Worm (Caenorhabditis elegans) whole organism, L4 larva: ENCODE measurements around the gene gly-12.
A peak's percentile ranks its signal among the peaks of the same experiment; 100 is the strongest.

Experiments
- F26F4.8 ChIP-seq: fragments of 200-800 bp; sonication (Bioruptor generic); conservative IDR thresholded peaks from 2 replicates; pipeline ENCODE4 v1.3.6; 2022; ENCODE audit warnings: missing genetic modification characterization, missing compliant biosample characterization
- R02D3.7 ChIP-seq: fragments of 150-350 bp; sonication (generic microtip); optimal IDR thresholded peaks from 3 replicates; lab custom pipeline; 2014; ENCODE audit warnings: missing biosample characterization, missing genetic modification characterization
- T20F7.1 ChIP-seq: fragments of 200-800 bp; sonication (Bioruptor generic); optimal IDR thresholded peaks from 2 replicates; lab custom pipeline; 2018; ENCODE audit warnings: mild to moderate bottlenecking, missing genetic modification characterization, missing compliant biosample characterization
- Y105C5A.15 ChIP-seq: fragments of 200-800 bp; sonication (Bioruptor generic); IDR thresholded peaks from 2 replicates; pipeline ENCODE4 v1.3.6; 2022; ENCODE audit warnings: missing genetic modification characterization, missing compliant biosample characterization
- Y48G9A.11 ChIP-seq: fragments of 200-800 bp; sonication (Bioruptor generic); IDR thresholded peaks from 2 replicates; pipeline ENCODE4 v1.3.6; 2022; ENCODE audit warnings: missing genetic modification reagents, missing genetic modification characterization, missing compliant biosample characterization
- Y5F2A.4 ChIP-seq: fragments of 200-800 bp; sonication (Bioruptor generic); optimal IDR thresholded peaks from 2 replicates; lab custom pipeline; 2018; ENCODE audit warnings: mild to moderate bottlenecking, missing genetic modification characterization, missing compliant biosample characterization
- aha-1 ChIP-seq: fragments of 150-350 bp; peaks from one replicate; lab custom pipeline; 2014; ENCODE audit warnings: missing biosample characterization, missing genetic modification characterization
- ceh-20 ChIP-seq: fragments of 200-800 bp; sonication (Bioruptor generic); IDR thresholded peaks from 2 replicates; pipeline ENCODE4 v1.3.6; 2022; ENCODE audit warnings: missing genetic modification reagents, missing genetic modification characterization, missing compliant biosample characterization
- ctbp-1 ChIP-seq: fragments of 200-800 bp; sonication (Bioruptor generic); IDR thresholded peaks from 2 replicates; pipeline ENCODE4 v1.3.6; 2022; ENCODE audit warnings: missing genetic modification reagents, missing genetic modification characterization, missing compliant biosample characterization
- daf-16 ChIP-seq, 3 experiments: sonication (generic microtip); optimal IDR thresholded peaks; 2 replicates each; lab custom pipeline; 2016 to 2017; ENCODE audit warnings: missing genetic modification characterization in 3 of 3, missing genetic modification reagents in 3 of 3, mild to moderate bottlenecking in 2 of 3, missing compliant biosample characterization in 2 of 3, missing biosample characterization in 1 of 3, moderate library complexity in 1 of 3
- dmd-6 ChIP-seq: fragments of 200-800 bp; sonication (Bioruptor generic); IDR thresholded peaks from 2 replicates; pipeline ENCODE4 v1.3.6; 2022; ENCODE audit warnings: missing genetic modification reagents, missing genetic modification characterization, missing compliant biosample characterization
- dve-1 ChIP-seq: sonication (generic microtip); optimal IDR thresholded peaks from 2 replicates; lab custom pipeline; 2017; ENCODE audit warnings: antibody characterized with exemption, mild to moderate bottlenecking, missing genetic modification characterization, missing compliant biosample characterization; ENCODE audit not compliant: insufficient read depth
- hif-1 ChIP-seq, 2 experiments: sonication (generic microtip); optimal IDR thresholded peaks; 2 replicates each; lab custom pipeline; 2016 to 2017; ENCODE audit warnings: missing compliant biosample characterization in 2 of 2, missing genetic modification characterization in 2 of 2, missing genetic modification reagents in 2 of 2, missing genotype in 2 of 2, mild to moderate bottlenecking in 1 of 2
- hlh-11 ChIP-seq: fragments of 200-800 bp; sonication (Bioruptor generic); optimal IDR thresholded peaks from 2 replicates; lab custom pipeline; 2018; ENCODE audit warnings: mild to moderate bottlenecking, missing genetic modification characterization, missing compliant biosample characterization
- hlh-30 ChIP-seq: sonication (generic microtip); optimal IDR thresholded peaks from 2 replicates; lab custom pipeline; 2017; ENCODE audit warnings: antibody characterized with exemption, mild to moderate bottlenecking, missing genetic modification characterization, missing compliant biosample characterization; ENCODE audit not compliant: insufficient read depth
- lin-39 ChIP-seq: fragments of 150-350 bp; optimal IDR thresholded peaks from 2 replicates; lab custom pipeline; 2014; ENCODE audit warnings: missing biosample characterization, missing genetic modification reagents, missing genetic modification characterization
- madf-9 ChIP-seq: fragments of 200-800 bp; sonication (Bioruptor generic); conservative IDR thresholded peaks from 2 replicates; pipeline ENCODE4 v1.3.6; 2022; ENCODE audit warnings: missing genetic modification reagents, missing genetic modification characterization, missing compliant biosample characterization
- mes-2 ChIP-seq: sonication (generic microtip); optimal IDR thresholded peaks from 2 replicates; lab custom pipeline; 2016; ENCODE audit warnings: missing genotype, mild to moderate bottlenecking, missing genetic modification characterization, missing compliant biosample characterization; ENCODE audit not compliant: poor library complexity, severe bottlenecking
- nhr-11 ChIP-seq: fragments of 150-350 bp; optimal IDR thresholded peaks from 2 replicates; lab custom pipeline; 2014; ENCODE audit warnings: missing biosample characterization, missing genetic modification characterization
- nhr-111 ChIP-seq: fragments of 200-800 bp; sonication (Bioruptor generic); optimal IDR thresholded peaks from 2 replicates; lab custom pipeline; 2018; ENCODE audit warnings: mild to moderate bottlenecking, missing genetic modification characterization, missing compliant biosample characterization
- nhr-25 ChIP-seq: sonication (generic microtip); optimal IDR thresholded peaks from 2 replicates; lab custom pipeline; 2017; ENCODE audit warnings: missing genetic modification characterization, mild to moderate bottlenecking, missing compliant biosample characterization, antibody characterized with exemption, moderate library complexity, borderline replicate concordance; ENCODE audit not compliant: insufficient read depth
- nhr-41 ChIP-seq: fragments of 200-800 bp; sonication (Bioruptor generic); IDR thresholded peaks from 2 replicates; pipeline ENCODE4 v1.3.6; 2022; ENCODE audit warnings: missing genetic modification reagents, missing genetic modification characterization, missing compliant biosample characterization
- pha-4 ChIP-seq, 2 experiments: fragments of 150-350 bp in 1 of 2; fragments of 200-800 bp in 1 of 2; sonication (Bioruptor generic) in 1 of 2; IDR thresholded peaks in 1 of 2; optimal IDR thresholded peaks in 1 of 2; 2 replicates each; pipeline versions ENCODE4 v1.3.6 to Lab custom; 2014 to 2022; ENCODE audit warnings: missing genetic modification characterization in 2 of 2, missing genetic modification reagents in 2 of 2, missing biosample characterization in 1 of 2, missing compliant biosample characterization in 1 of 2
- snpc-1.2 ChIP-seq: fragments of 200-800 bp; sonication (Bioruptor generic); IDR thresholded peaks from 2 replicates; pipeline ENCODE4 v1.3.6; 2022; ENCODE audit warnings: missing genetic modification reagents, missing genetic modification characterization, missing compliant biosample characterization
- snpc-4 ChIP-seq: fragments of 150-350 bp; optimal IDR thresholded peaks from 2 replicates; lab custom pipeline; 2014; ENCODE audit warnings: missing biosample characterization, missing genetic modification characterization
- spr-3 ChIP-seq: fragments of 200-800 bp; sonication (Bioruptor generic); optimal IDR thresholded peaks from 2 replicates; lab custom pipeline; 2018; ENCODE audit warnings: mild to moderate bottlenecking, missing genetic modification characterization, missing compliant biosample characterization
- tag-97 ChIP-seq: fragments of 200-800 bp; sonication (Bioruptor generic); IDR thresholded peaks from 2 replicates; pipeline ENCODE4 v1.3.6; 2022; ENCODE audit warnings: missing genetic modification characterization, missing compliant biosample characterization
- unc-130 ChIP-seq: sonication (generic microtip); optimal IDR thresholded peaks from 2 replicates; lab custom pipeline; 2016; ENCODE audit warnings: missing genetic modification reagents, missing genetic modification characterization, missing compliant biosample characterization
- unc-62 ChIP-seq, 3 experiments: fragments of 150-350 bp in 1 of 3; sonication (generic microtip); optimal IDR thresholded peaks in 2 of 3; peaks in 1 of 3; 1 replicate in 1 of 3; 2 replicates in 2 of 3; lab custom pipeline; 2014 to 2017; ENCODE audit warnings: missing biosample characterization in 3 of 3, missing genetic modification characterization in 3 of 3, missing genetic modification reagents in 3 of 3, missing genotype in 1 of 3
- zip-2 ChIP-seq: fragments of 150-350 bp; optimal IDR thresholded peaks from 2 replicates; lab custom pipeline; 2014; ENCODE audit warnings: missing biosample characterization, missing genetic modification characterization

The gly-12 gene

DNA sequence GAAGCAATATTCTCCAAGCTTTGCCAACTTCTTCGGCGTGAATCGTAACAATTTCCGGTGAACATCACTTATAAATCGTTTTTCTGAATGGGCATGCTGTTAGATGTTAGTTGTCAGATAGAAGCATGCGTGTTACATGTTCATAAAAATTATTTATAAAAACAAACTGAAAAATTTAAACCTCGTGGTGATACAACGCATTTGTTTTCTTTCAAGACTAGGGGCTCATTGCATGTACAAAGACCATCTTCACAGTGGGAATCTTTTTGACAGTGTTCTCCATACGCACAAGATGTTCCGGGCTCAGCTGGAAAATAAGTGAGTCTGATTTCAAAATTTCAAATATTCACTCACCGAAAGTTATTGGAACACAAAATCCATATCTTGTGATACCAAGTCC lies 27.1 kb downstream of the gly-12 start:
- TF ChIP-seq unc-62 (GFP tag; optimal IDR thresholded peaks at IDR 0.05 in 1 of 2; lab: Kevin White, UChicago) (peak in 1 of 2 experiments; percentile 65), unc-62 (tag; optimal IDR thresholded peaks at IDR 0.05; lab: Kevin White, UChicago) (no peak), Y5F2A.4 (no peak), dve-1 (tag; lab: Kevin White, UChicago) (no peak), T20F7.1 (GFP tag; lab: Kevin White, UChicago) (no peak), snpc-1.2 (GFP tag; lab: Robert Waterston, UW) (no peak), lin-39 (tag; lab: Kevin White, UChicago) (no peak)
- TF ChIP-seq, all 104 proteins: peak for 1

DNA sequence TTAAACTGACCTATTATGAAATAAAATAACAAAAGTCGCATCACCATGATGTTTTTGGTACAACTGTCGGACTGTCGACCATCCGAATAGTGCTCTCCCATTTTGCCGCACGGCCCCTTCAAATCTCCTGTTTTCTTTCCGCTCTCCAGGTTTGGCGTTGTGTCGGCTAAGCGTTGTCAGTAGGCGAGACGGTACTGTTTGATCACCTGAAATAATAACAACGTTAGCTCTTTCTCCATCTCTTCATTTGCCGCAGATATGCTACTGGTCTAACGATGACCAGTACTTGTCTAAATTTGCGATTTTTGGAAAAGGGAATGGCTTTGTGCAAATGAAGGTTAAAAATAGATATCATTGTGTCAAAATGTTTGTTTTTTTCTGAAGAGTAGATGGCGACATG lies 33.9 kb downstream of the gly-12 start, which contains the start of gene chts-1:
Gene chts-1 (minus strand): TSS at position 101 of the 400 bp plus-strand sequence.
- no peak for TF ChIP-seq dmd-6
- TF ChIP-seq hif-1 (tag; optimal IDR thresholded peaks at IDR 0.05; lab: Kevin White, UChicago) = no peak
- TF ChIP-seq spr-3 (GFP tag; lab: Kevin White, UChicago) = no peak
- no peak for TF ChIP-seq nhr-41 (GFP tag; lab: Robert Waterston, UW)
- peak in 1 of 2 experiments; percentile 85 for TF ChIP-seq unc-62 (GFP tag; optimal IDR thresholded peaks at IDR 0.05 in 1 of 2; lab: Kevin White, UChicago)
- no peak for TF ChIP-seq unc-62 (tag; optimal IDR thresholded peaks at IDR 0.05; lab: Kevin White, UChicago)

DNA sequence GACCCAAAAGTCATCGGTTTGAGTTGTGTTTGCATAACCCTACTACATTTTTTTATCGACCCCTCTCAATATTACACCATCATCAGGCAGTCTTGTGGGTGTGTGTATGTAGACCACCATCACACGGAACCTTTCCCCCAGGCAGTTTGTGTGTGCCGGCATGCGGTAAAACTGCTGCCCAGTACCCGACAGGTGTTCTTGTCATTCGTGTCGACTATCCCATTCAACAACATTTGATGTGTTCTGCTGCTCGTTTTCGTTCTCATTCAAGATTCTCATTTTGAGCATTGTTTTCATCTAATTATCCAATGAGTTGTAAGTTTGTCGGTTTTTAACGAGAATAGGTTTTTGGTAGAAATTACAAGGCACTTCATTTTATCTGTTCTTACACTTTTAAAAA lies 36.9 kb downstream of the gly-12 start:
- TF ChIP-seq mes-2 (tag; lab: Kevin White, UChicago) (no peak), tag-97 (no peak), snpc-4 (tag; lab: Kevin White, UChicago) (no peak), daf-16 (GFP tag; optimal IDR thresholded peaks at IDR 0.05; lab: Kevin White, UChicago) (peak in 1 of 2 experiments; percentile 74), daf-16 (tag; optimal IDR thresholded peaks at IDR 0.05; lab: Kevin White, UChicago) (no peak), hlh-30 (tag; lab: Kevin White, UChicago) (peak; percentile 20), pha-4 (GFP tag; IDR thresholded peaks at IDR 0.05; lab: Robert Waterston, UW) (no peak), pha-4 (tag; optimal IDR thresholded peaks at IDR 0.05; lab: Kevin White, UChicago) (no peak), F26F4.8 (no peak), R02D3.7 (no peak), unc-130 (no peak), Y48G9A.11 (GFP tag; lab: Robert Waterston, UW) (no peak), zip-2 (tag; lab: Kevin White, UChicago) (no peak), hlh-11 (tag; lab: Kevin White, UChicago) (peak; percentile 44), madf-9 (GFP tag; lab: Robert Waterston, UW) (no peak), nhr-111 (GFP tag; lab: Kevin White, UChicago) (no peak), Y105C5A.15 (GFP tag; lab: Robert Waterston, UW) (no peak)

DNA sequence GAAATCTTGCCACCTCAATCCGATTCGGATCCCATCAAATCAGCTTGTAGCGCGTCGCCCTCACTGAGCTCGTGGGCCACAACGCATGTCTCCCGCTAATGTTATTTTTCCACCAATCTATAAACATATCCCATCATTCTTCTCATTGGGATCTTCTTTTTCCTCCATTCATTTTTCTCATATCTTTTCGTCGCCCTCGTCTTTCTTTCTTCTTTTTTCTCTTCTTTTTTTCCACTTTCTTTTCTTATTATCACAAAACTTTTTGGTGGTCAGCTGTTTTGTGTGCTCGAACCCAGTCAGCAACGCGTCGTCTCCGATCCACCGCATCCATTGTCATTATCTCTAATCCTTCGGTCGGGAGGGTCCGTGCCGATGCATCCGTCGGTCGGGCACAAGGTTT lies 38.1 kb downstream of the gly-12 start:
- TF ChIP-seq hlh-11 (tag; lab: Kevin White, UChicago) = peak; percentile 69
- TF ChIP-seq aha-1 = peak; percentile 81
- no peak for TF ChIP-seq unc-130
- peak; percentile 52 for TF ChIP-seq nhr-11 (tag; lab: Kevin White, UChicago)
- no peak for TF ChIP-seq nhr-25 (tag; lab: Kevin White, UChicago)
- TF ChIP-seq ctbp-1 (GFP tag; lab: Robert Waterston, UW) = no peak
- no peak for TF ChIP-seq Y5F2A.4
- 0 out of 2 replicates have a peak, but pooled peaks have one; percentile 11 for TF ChIP-seq ceh-20
- TF ChIP-seq daf-16 (GFP tag; optimal IDR thresholded peaks at IDR 0.05; lab: Kevin White, UChicago) = peak in 1 of 2 experiments; percentile 89
- no peak for TF ChIP-seq daf-16 (tag; optimal IDR thresholded peaks at IDR 0.05; lab: Kevin White, UChicago)
- TF ChIP-seq, all 104 proteins: peak for 5
